Fruit fly (Drosophila melanogaster) whole organism, prepupa: ENCODE data around the gene mRF1.

Experiments
- CG10631 ChIP-seq: fragments of 200-800 bp; sonication (Bioruptor generic); optimal IDR thresholded peaks from 2 replicates; lab custom pipeline; 2016; ENCODE audit warnings: missing biosample characterization, missing genetic modification characterization
- CG10669 ChIP-seq: fragments of 200-800 bp; sonication (Bioruptor generic); optimal IDR thresholded peaks from 3 replicates; lab custom pipeline; 2018; ENCODE audit warnings: missing biosample characterization, mild to moderate bottlenecking, missing genetic modification characterization, moderate library complexity
- CG11294 ChIP-seq: fragments of 200-800 bp; sonication (Bioruptor generic); IDR thresholded peaks from 2 replicates; pipeline ENCODE4 v1.3.6; 2022; ENCODE audit warnings: missing biosample characterization, missing genetic modification characterization
- CG11902 ChIP-seq: fragments of 200-800 bp; sonication (Bioruptor generic); optimal IDR thresholded peaks from 3 replicates; lab custom pipeline; 2016; ENCODE audit warnings: missing biosample characterization, missing genetic modification characterization
- CG1621 ChIP-seq: fragments of 200-800 bp; sonication (Bioruptor generic); optimal IDR thresholded peaks from 3 replicates; lab custom pipeline; 2018; ENCODE audit warnings: missing biosample characterization, mild to moderate bottlenecking, missing genetic modification characterization
- CG16779 ChIP-seq: fragments of 200-800 bp; sonication (Bioruptor generic); optimal IDR thresholded peaks from 3 replicates; lab custom pipeline; 2017; ENCODE audit warnings: missing biosample characterization, mild to moderate bottlenecking, missing genetic modification characterization
- CG3032 ChIP-seq: fragments of 200-800 bp; optimal IDR thresholded peaks from 2 replicates; lab custom pipeline; 2019; ENCODE audit warnings: missing biosample characterization, mild to moderate bottlenecking, missing genetic modification characterization, moderate library complexity
- CG31627 ChIP-seq: fragments of 200-800 bp; sonication (Bioruptor generic); optimal IDR thresholded peaks from 3 replicates; lab custom pipeline; 2016; ENCODE audit warnings: missing biosample characterization, missing genetic modification characterization
- CG32006 ChIP-seq: fragments of 200-800 bp; sonication (Bioruptor generic); optimal IDR thresholded peaks from 3 replicates; lab custom pipeline; 2017; ENCODE audit warnings: missing biosample characterization, mild to moderate bottlenecking, missing genetic modification characterization
- CG3919 ChIP-seq: fragments of 200-800 bp; sonication (Bioruptor generic); optimal IDR thresholded peaks from 3 replicates; lab custom pipeline; 2016; ENCODE audit warnings: missing biosample characterization, missing genetic modification characterization
- CG6276 ChIP-seq: fragments of 200-800 bp; sonication (Bioruptor generic); optimal IDR thresholded peaks from 2 replicates; lab custom pipeline; 2017; ENCODE audit warnings: missing biosample characterization, mild to moderate bottlenecking, missing genetic modification characterization
- CG6808 ChIP-seq: fragments of 200-800 bp; sonication (Bioruptor generic); optimal IDR thresholded peaks from 3 replicates; lab custom pipeline; 2017; ENCODE audit warnings: missing biosample characterization, missing genetic modification characterization, mild to moderate bottlenecking, moderate library complexity, missing genetic modification reagents
- CG8119 ChIP-seq: fragments of 200-800 bp; sonication (Bioruptor generic); IDR thresholded peaks from 3 replicates; pipeline ENCODE4 v1.3.6; 2022; ENCODE audit warnings: missing biosample characterization, missing genetic modification characterization
- CG8632 ChIP-seq: fragments of 200-800 bp; sonication (Bioruptor generic); optimal IDR thresholded peaks from 3 replicates; lab custom pipeline; 2016; ENCODE audit warnings: missing biosample characterization, missing genetic modification characterization
- Eip75B ChIP-seq: fragments of 200-800 bp; sonication (Bioruptor generic); optimal IDR thresholded peaks from 3 replicates; lab custom pipeline; 2016; ENCODE audit warnings: missing biosample characterization, missing genetic modification characterization
- Eip78C ChIP-seq: fragments of 200-800 bp; sonication (Bioruptor generic); peaks from one replicate; lab custom pipeline; 2016; ENCODE audit warnings: missing biosample characterization, missing genetic modification characterization
- Eip93F ChIP-seq: fragments of 200-800 bp; sonication (Bioruptor generic); optimal IDR thresholded peaks from 2 replicates; lab custom pipeline; 2016; ENCODE audit warnings: missing biosample characterization, mild to moderate bottlenecking, missing genetic modification characterization
- Ets21C ChIP-seq: fragments of 200-800 bp; sonication (Bioruptor generic); optimal IDR thresholded peaks from 3 replicates; lab custom pipeline; 2016; ENCODE audit warnings: missing biosample characterization, missing genetic modification characterization
- Hr38 ChIP-seq: sonication (Bioruptor generic); optimal IDR thresholded peaks from 2 replicates; lab custom pipeline; 2016; ENCODE audit warnings: missing biosample characterization, missing genetic modification characterization
- Hr4 ChIP-seq: fragments of 200-800 bp; sonication (Bioruptor generic); optimal IDR thresholded peaks from 3 replicates; lab custom pipeline; 2016; ENCODE audit warnings: missing biosample characterization, missing genetic modification characterization
- Met ChIP-seq: fragments of 200-800 bp; sonication (Bioruptor generic); optimal IDR thresholded peaks from 3 replicates; lab custom pipeline; 2016; ENCODE audit warnings: missing biosample characterization, missing genetic modification characterization
- OdsH ChIP-seq: fragments of 200-800 bp; sonication (Bioruptor generic); optimal IDR thresholded peaks from 3 replicates; lab custom pipeline; 2016; ENCODE audit warnings: missing biosample characterization, missing genetic modification characterization
- Sox102F ChIP-seq: fragments of 200-800 bp; sonication (Bioruptor generic); optimal IDR thresholded peaks from 2 replicates; lab custom pipeline; 2016; ENCODE audit warnings: missing biosample characterization, mild to moderate bottlenecking, missing genetic modification characterization
- Sox15 ChIP-seq: fragments of 200-800 bp; sonication (Bioruptor generic); optimal IDR thresholded peaks from 3 replicates; lab custom pipeline; 2016; ENCODE audit warnings: missing biosample characterization, missing genetic modification characterization
- cyc ChIP-seq: fragments of 200-800 bp; sonication (Bioruptor generic); optimal IDR thresholded peaks from 3 replicates; lab custom pipeline; 2016; ENCODE audit warnings: missing biosample characterization, missing genetic modification characterization
- dsx ChIP-seq: fragments of 200-800 bp; optimal IDR thresholded peaks from 3 replicates; lab custom pipeline; 2019; ENCODE audit warnings: missing biosample characterization, mild to moderate bottlenecking, missing genetic modification characterization, moderate library complexity; ENCODE audit not compliant: poor library complexity, severe bottlenecking
- eg ChIP-seq: fragments of 200-800 bp; sonication (Bioruptor generic); IDR thresholded peaks from 3 replicates; pipeline ENCODE4 v1.3.6; 2022; ENCODE audit warnings: missing biosample characterization, missing genetic modification characterization
- esn ChIP-seq: fragments of 200-800 bp; sonication (Bioruptor generic); optimal IDR thresholded peaks from 2 replicates; lab custom pipeline; 2016; ENCODE audit warnings: missing biosample characterization, mild to moderate bottlenecking, missing genetic modification characterization, moderate library complexity
- fd59A ChIP-seq: fragments of 200-800 bp; sonication (Bioruptor generic); optimal IDR thresholded peaks from 2 replicates; lab custom pipeline; 2017; ENCODE audit warnings: missing biosample characterization, mild to moderate bottlenecking, missing genetic modification characterization, missing genetic modification reagents
- fd85E ChIP-seq: fragments of 200-800 bp; sonication (Bioruptor generic); optimal IDR thresholded peaks from 3 replicates; lab custom pipeline; 2016; ENCODE audit warnings: missing biosample characterization, missing genetic modification characterization
- fkh ChIP-seq: fragments of 200-800 bp; sonication (Bioruptor generic); optimal IDR thresholded peaks from 3 replicates; lab custom pipeline; 2017; ENCODE audit warnings: missing biosample characterization, mild to moderate bottlenecking, missing genetic modification characterization, moderate library complexity
- salr ChIP-seq, 2 experiments: fragments of 200-800 bp; sonication (Bioruptor generic); optimal IDR thresholded peaks; 3 replicates each; lab custom pipeline; 2016 to 2018; ENCODE audit warnings: missing biosample characterization in 2 of 2, missing genetic modification characterization in 2 of 2, mild to moderate bottlenecking in 1 of 2
- spab ChIP-seq: fragments of 200-800 bp; sonication (Bioruptor generic); optimal IDR thresholded peaks from 2 replicates; lab custom pipeline; 2017; ENCODE audit warnings: missing biosample characterization, mild to moderate bottlenecking, missing genetic modification characterization, missing genetic modification reagents
- ss ChIP-seq, 2 experiments: fragments of 200-800 bp; sonication (Bioruptor generic); optimal IDR thresholded peaks; 2 replicates in 1 of 2; 3 replicates in 1 of 2; lab custom pipeline; 2017 to 2018; ENCODE audit warnings: mild to moderate bottlenecking in 2 of 2, missing biosample characterization in 2 of 2, missing genetic modification characterization in 2 of 2, moderate library complexity in 1 of 2

Gene mRF1

DNA sequence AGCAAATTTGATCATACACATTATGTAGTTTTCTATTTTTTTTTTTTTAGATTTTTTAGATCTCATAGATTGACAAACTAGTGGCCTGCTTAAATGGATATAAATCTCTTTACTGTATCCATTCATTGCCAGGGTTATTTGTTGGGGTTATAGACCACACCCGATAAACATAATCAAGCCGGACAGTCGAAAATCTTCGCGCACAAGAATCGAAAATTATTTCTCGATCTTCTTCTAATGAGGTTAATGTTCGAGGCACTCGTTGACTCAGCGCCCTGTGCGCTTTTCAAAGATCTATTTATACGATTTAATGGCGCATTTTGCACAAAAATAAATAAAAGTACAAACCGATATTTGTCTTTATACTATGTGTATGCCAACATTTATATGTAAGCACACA lies 39.9 kb downstream of the mRF1 start, which contains the start of gene CG31730:
CG31730 (minus strand) TSS at position 101 of the 400 bp plus-strand sequence.
- TF ChIP-seq esn (GFP tag; lab: Kevin White, UChicago) (no peak), salr (GFP tag; optimal IDR thresholded peaks at IDR 0.05; lab: Kevin White, UChicago) (no peak), ss (GFP tag; optimal IDR thresholded peaks at IDR 0.05; lab: Kevin White, UChicago) (no peak), CG8119 (GFP tag; lab: Robert Waterston, UW) (no peak), CG31627 (no peak), CG11294 (GFP tag; lab: Robert Waterston, UW) (no peak), CG11902 (GFP tag; lab: Kevin White, UChicago) (no peak), Hr4 (GFP tag; lab: Kevin White, UChicago) (no peak), fd59A (no peak), fd85E (no peak), CG8632 (GFP tag; lab: Kevin White, UChicago) (no peak), OdsH (GFP tag; lab: Kevin White, UChicago) (no peak), Met (no peak), Sox15 (GFP tag; lab: Kevin White, UChicago) (no peak), CG16779 (tag; lab: Kevin White, UChicago) (no peak), fkh (GFP tag; lab: Kevin White, UChicago) (no peak), CG3032 (no peak), Ets21C (GFP tag; lab: Kevin White, UChicago) (no peak)

DNA sequence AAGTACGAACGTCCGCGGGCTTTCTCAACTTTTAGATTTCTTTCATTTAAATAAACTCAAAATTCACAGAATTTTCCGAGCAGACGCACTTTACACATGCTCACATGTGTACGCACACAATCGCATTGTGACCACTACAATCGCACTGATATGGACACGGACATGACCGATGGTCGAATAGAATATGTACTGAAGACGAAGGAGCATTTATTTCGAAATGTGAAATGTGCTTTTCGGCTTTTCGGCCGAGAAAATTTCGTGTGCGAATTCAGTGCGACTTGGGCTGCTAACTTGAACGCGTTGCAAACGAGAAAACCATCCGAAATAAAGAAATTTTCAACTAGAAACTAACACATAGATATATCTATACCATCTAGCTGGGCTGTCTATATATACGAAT lies 41.0 kb downstream of the mRF1 start, which contains the start of gene CG44085:
CG44085 (plus strand) TSS at position 269 of the 400 bp plus-strand sequence.
- TF ChIP-seq Hr38 (GFP tag; lab: Kevin White, UChicago) (no peak), CG16779 (tag; lab: Kevin White, UChicago) (no peak)

DNA sequence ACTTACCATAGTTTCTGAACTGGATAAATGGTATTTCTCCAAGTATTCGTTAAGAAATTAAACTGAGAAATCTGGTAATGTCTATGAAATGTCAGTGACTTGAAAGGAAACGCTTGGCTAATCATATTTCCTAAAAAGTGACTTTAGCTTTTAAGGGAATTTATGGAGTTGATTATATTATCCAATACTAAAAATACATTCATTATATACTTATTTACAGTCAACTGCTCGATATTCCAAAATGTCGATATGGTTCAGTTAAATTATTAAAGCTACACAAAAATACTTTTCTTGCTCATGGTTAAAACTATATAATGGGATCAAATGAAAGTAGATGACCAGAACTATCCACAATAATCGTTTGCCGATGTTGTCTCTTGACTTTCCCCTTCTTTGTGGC lies 46.0 kb downstream of the mRF1 start, which contains the start of gene CG31848:
CG31848 (minus strand) TSS at position 101 of the 400 bp plus-strand sequence.
- TF ChIP-seq Eip78C (no peak), CG6276 (GFP tag; lab: Kevin White, UChicago) (no peak), CG10669 (GFP tag; lab: Kevin White, UChicago) (no peak), CG11902 (GFP tag; lab: Kevin White, UChicago) (no peak), Sox102F (GFP tag; lab: Kevin White, UChicago) (no peak), spab (GFP tag; lab: Kevin White, UChicago) (no peak), dsx (no peak), fd59A (no peak), Sox15 (GFP tag; lab: Kevin White, UChicago) (no peak), CG32006 (GFP tag; lab: Kevin White, UChicago) (no peak), Eip75B (no peak), cyc (GFP tag; lab: Kevin White, UChicago) (no peak), CG3919 (GFP tag; lab: Kevin White, UChicago) (no peak)
- TF ChIP-seq, all 60 proteins: peak for 0

DNA sequence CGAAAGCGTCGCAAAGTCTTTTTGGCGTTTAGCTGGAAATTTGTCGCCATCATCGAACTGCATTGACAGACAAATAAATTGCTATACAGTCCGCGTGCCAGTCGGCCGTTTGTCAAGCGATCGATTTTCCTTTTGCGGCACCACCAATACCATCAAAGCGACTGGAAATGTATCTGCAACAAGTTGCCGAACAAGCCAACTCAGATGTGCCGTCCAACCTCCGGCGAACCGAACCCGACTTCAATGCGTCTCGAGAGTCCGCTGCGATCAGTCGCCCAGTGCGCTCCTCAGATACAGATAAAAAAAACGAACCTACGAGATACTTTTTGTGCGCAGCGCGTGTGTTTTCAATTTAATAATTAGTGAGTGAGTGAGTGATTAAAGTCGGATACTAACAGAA lies 46.8 kb downstream of the mRF1 start:
- no peak for TF ChIP-seq Eip93F
- TF ChIP-seq CG8119 (GFP tag; lab: Robert Waterston, UW), result 0 out of 3 replicates have a peak, but pooled peaks have one; percentile 18
- peak; percentile 47; the same call in 1 of the 3 replicates for TF ChIP-seq eg (GFP tag; lab: Robert Waterston, UW)
- no peak for TF ChIP-seq CG8632 (GFP tag; lab: Kevin White, UChicago)
- peak; percentile 27 for TF ChIP-seq CG3919 (GFP tag; lab: Kevin White, UChicago)
- peak; percentile 23 for TF ChIP-seq CG3032
- peak; percentile 63 for TF ChIP-seq Eip78C
- peak in 1 of 2 experiments; percentile 75 for TF ChIP-seq ss (GFP tag; optimal IDR thresholded peaks at IDR 0.05; lab: Kevin White, UChicago)
- TF ChIP-seq CG1621 (tag; lab: Kevin White, UChicago), result peak; percentile 41
- no peak for TF ChIP-seq CG11902 (GFP tag; lab: Kevin White, UChicago)
- no peak for TF ChIP-seq fd59A
- TF ChIP-seq CG10631, result no peak
- peak; percentile 21 for TF ChIP-seq CG6808 (GFP tag; lab: Kevin White, UChicago)
- peak; percentile 17 for TF ChIP-seq CG32006 (GFP tag; lab: Kevin White, UChicago)
- no peak for TF ChIP-seq Hr38 (GFP tag; lab: Kevin White, UChicago)
